Worm (Caenorhabditis elegans): ENCODE measurements around the gene K10H10.6.

DNA sequence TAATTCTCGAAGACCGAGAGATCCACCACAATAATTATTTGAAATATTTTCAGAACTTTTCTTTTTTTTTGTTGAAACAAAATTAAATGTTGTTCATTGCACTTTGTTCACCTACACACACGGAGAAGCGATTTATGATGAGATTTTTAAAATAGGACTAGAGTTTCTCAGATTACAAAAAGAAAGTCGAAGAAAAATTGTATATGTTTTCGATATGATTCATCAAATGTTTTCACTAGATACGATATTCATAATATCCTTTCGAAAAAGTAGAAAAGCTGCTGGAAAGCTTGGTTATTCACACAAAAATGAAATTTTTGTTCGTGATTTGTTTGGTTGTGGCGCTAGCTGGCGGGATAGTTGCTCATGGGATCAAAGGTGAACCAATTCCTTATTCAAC lies 21.9 kb downstream of the K10H10.6 start, which contains the start of gene F57C2.4:
- TF ChIP-seq tbx-11 (GFP tag; IDR thresholded peaks at IDR 0.05) (no peak), hmbx-1 (tag; optimal IDR thresholded peaks at IDR 0.05) (no peak), F13C5.2 (tag; optimal IDR thresholded peaks at IDR 0.05) (no peak), scrt-1 (GFP tag; IDR thresholded peaks at IDR 0.05) (no peak), ama-1 (optimal IDR thresholded peaks at IDR 0.05) (no peak), sea-1 (GFP tag; conservative IDR thresholded peaks at IDR 0.05) (no peak)
